Worm (Caenorhabditis elegans) whole organism, L4 larva: ENCODE data around the gene aakb-2.

Experiments
- ama-1 ChIP-seq: fragments of 150-350 bp; optimal IDR thresholded peaks from 2 replicates; lab custom pipeline; 2014; ENCODE audit warnings: inconsistent platforms, mixed read lengths
- ceh-32 ChIP-seq: sonication (generic microtip); optimal IDR thresholded peaks from 2 replicates; lab custom pipeline; 2016; ENCODE audit warnings: mild to moderate bottlenecking, missing genetic modification characterization, missing compliant biosample characterization; ENCODE audit not compliant: poor library complexity
- dve-1 ChIP-seq: sonication (generic microtip); optimal IDR thresholded peaks from 2 replicates; lab custom pipeline; 2017; ENCODE audit warnings: antibody characterized with exemption, mild to moderate bottlenecking, missing genetic modification characterization, missing compliant biosample characterization; ENCODE audit not compliant: insufficient read depth
- lin-39 ChIP-seq: fragments of 150-350 bp; optimal IDR thresholded peaks from 2 replicates; lab custom pipeline; 2014; ENCODE audit warnings: missing biosample characterization, missing genetic modification reagents, missing genetic modification characterization
- tra-1 ChIP-seq: fragments of 200-800 bp; sonication (Bioruptor generic); IDR thresholded peaks from 2 replicates; pipeline ENCODE4 v1.3.6; 2022; ENCODE audit warnings: missing genetic modification reagents, missing genetic modification characterization, missing compliant biosample characterization

- TF ChIP-seq lin-39 (tag; lab: Kevin White, UChicago) (no peak), ama-1 (lab: Kevin White, UChicago) (no peak), dve-1 (tag; lab: Kevin White, UChicago) (no peak), tra-1 (GFP tag; lab: Robert Waterston, UW) (no peak), ceh-32 (tag; lab: Kevin White, UChicago) (no peak)
Measured at ce11 chrIII:11194123-11194522, 42.8 kb upstream of the aakb-2 start.
